Worm (Caenorhabditis elegans) whole organism, L4 larva: ENCODE measurements around the gene fipr-1.

Source experiments
- D1046.2 ChIP-seq: fragments of 200-800 bp; sonication (Bioruptor generic); IDR thresholded peaks from 2 replicates; pipeline ENCODE4 v1.3.6; 2022; ENCODE audit warnings: missing genetic modification characterization, missing compliant biosample characterization
- F26F4.8 ChIP-seq: fragments of 200-800 bp; sonication (Bioruptor generic); conservative IDR thresholded peaks from 2 replicates; pipeline ENCODE4 v1.3.6; 2022; ENCODE audit warnings: missing genetic modification characterization, missing compliant biosample characterization
- F44E2.7 ChIP-seq: fragments of 200-800 bp; sonication (Bioruptor generic); IDR thresholded peaks from 2 replicates; pipeline ENCODE4 v2.1.2; 2022; ENCODE audit warnings: missing genetic modification characterization, missing compliant biosample characterization
- ZK337.2 ChIP-seq: fragments of 200-800 bp; sonication (Bioruptor generic); IDR thresholded peaks from 2 replicates; pipeline ENCODE4 v1.3.6; 2022; ENCODE audit warnings: missing genetic modification reagents, missing genetic modification characterization, missing compliant biosample characterization
- ZK546.5 ChIP-seq, 2 experiments: sonication (generic microtip); optimal IDR thresholded peaks; 2 replicates each; lab custom pipeline; 2017; ENCODE audit warnings: missing biosample characterization in 2 of 2, missing genetic modification characterization in 2 of 2
- aha-1 ChIP-seq: fragments of 150-350 bp; peaks from one replicate; lab custom pipeline; 2014; ENCODE audit warnings: missing biosample characterization, missing genetic modification characterization
- ama-1 ChIP-seq: fragments of 150-350 bp; optimal IDR thresholded peaks from 2 replicates; lab custom pipeline; 2014; ENCODE audit warnings: inconsistent platforms, mixed read lengths
- ceh-28 ChIP-seq: fragments of 150-350 bp; optimal IDR thresholded peaks from 2 replicates; lab custom pipeline; 2014; ENCODE audit warnings: missing biosample characterization, missing genetic modification reagents, missing genetic modification characterization
- ceh-32 ChIP-seq: sonication (generic microtip); optimal IDR thresholded peaks from 2 replicates; lab custom pipeline; 2016; ENCODE audit warnings: mild to moderate bottlenecking, missing genetic modification characterization, missing compliant biosample characterization; ENCODE audit not compliant: poor library complexity
- ceh-44 ChIP-seq: fragments of 200-800 bp; sonication (Bioruptor generic); IDR thresholded peaks from 2 replicates; pipeline ENCODE4 v1.3.6; 2022; ENCODE audit warnings: missing genetic modification reagents, missing genetic modification characterization, missing compliant biosample characterization
- ceh-62 ChIP-seq: sonication (generic microtip); optimal IDR thresholded peaks from 2 replicates; lab custom pipeline; 2017; ENCODE audit warnings: missing biosample characterization, missing genetic modification characterization
- ces-1 ChIP-seq: fragments of 150-350 bp; sonication (generic microtip); optimal IDR thresholded peaks from 4 replicates; lab custom pipeline; 2014; ENCODE audit warnings: missing biosample characterization, missing genetic modification reagents, missing genetic modification characterization
- cey-2 ChIP-seq: sonication (generic microtip); optimal IDR thresholded peaks from 3 replicates; lab custom pipeline; 2017; ENCODE audit warnings: missing genetic modification characterization, mild to moderate bottlenecking, missing compliant biosample characterization, antibody characterized with exemption, borderline replicate concordance; ENCODE audit not compliant: insufficient read depth
- daf-16 ChIP-seq, 3 experiments: sonication (generic microtip); optimal IDR thresholded peaks; 2 replicates each; lab custom pipeline; 2016 to 2017; ENCODE audit warnings: missing genetic modification characterization in 3 of 3, missing genetic modification reagents in 3 of 3, mild to moderate bottlenecking in 2 of 3, missing compliant biosample characterization in 2 of 3, missing biosample characterization in 1 of 3, moderate library complexity in 1 of 3
- daf-19 ChIP-seq: fragments of 200-800 bp; sonication (Bioruptor generic); conservative IDR thresholded peaks from 2 replicates; pipeline ENCODE4 v1.3.6; 2022; ENCODE audit warnings: missing genetic modification characterization, missing compliant biosample characterization
- dmd-6 ChIP-seq: fragments of 200-800 bp; sonication (Bioruptor generic); IDR thresholded peaks from 2 replicates; pipeline ENCODE4 v1.3.6; 2022; ENCODE audit warnings: missing genetic modification reagents, missing genetic modification characterization, missing compliant biosample characterization
- dmd-8 ChIP-seq: fragments of 200-800 bp; sonication (Bioruptor generic); IDR thresholded peaks from 2 replicates; pipeline ENCODE4 v1.3.6; 2022; ENCODE audit warnings: missing genetic modification characterization, missing compliant biosample characterization
- dmd-9 ChIP-seq: fragments of 200-800 bp; sonication (Bioruptor generic); IDR thresholded peaks from 2 replicates; pipeline ENCODE4 v1.3.6; 2022; ENCODE audit warnings: missing genetic modification reagents, missing genetic modification characterization, missing compliant biosample characterization
- duxl-1 ChIP-seq: sonication (generic microtip); optimal IDR thresholded peaks from 2 replicates; lab custom pipeline; 2016; ENCODE audit warnings: mild to moderate bottlenecking, missing genetic modification characterization, moderate library complexity, missing compliant biosample characterization; ENCODE audit not compliant: poor library complexity
- hif-1 ChIP-seq, 2 experiments: sonication (generic microtip); optimal IDR thresholded peaks; 2 replicates each; lab custom pipeline; 2016 to 2017; ENCODE audit warnings: missing compliant biosample characterization in 2 of 2, missing genetic modification characterization in 2 of 2, missing genetic modification reagents in 2 of 2, missing genotype in 2 of 2, mild to moderate bottlenecking in 1 of 2
- hlh-30 ChIP-seq: sonication (generic microtip); optimal IDR thresholded peaks from 2 replicates; lab custom pipeline; 2017; ENCODE audit warnings: antibody characterized with exemption, mild to moderate bottlenecking, missing genetic modification characterization, missing compliant biosample characterization; ENCODE audit not compliant: insufficient read depth
- hmg-1.1 ChIP-seq: fragments of 200-800 bp; sonication (Bioruptor generic); IDR thresholded peaks from 2 replicates; pipeline ENCODE4 v1.3.6; 2022; ENCODE audit warnings: missing genetic modification reagents, missing genetic modification characterization, missing compliant biosample characterization
- lim-7 ChIP-seq: fragments of 200-800 bp; sonication (Bioruptor generic); IDR thresholded peaks from 2 replicates; pipeline ENCODE4 v1.3.6; 2022; ENCODE audit warnings: missing genetic modification characterization, missing compliant biosample characterization
- lin-1 ChIP-seq: fragments of 200-800 bp; sonication (Bioruptor generic); IDR thresholded peaks from 2 replicates; pipeline ENCODE4 v1.3.6; 2022; ENCODE audit warnings: missing genetic modification reagents, missing genetic modification characterization, missing compliant biosample characterization
- lir-3 ChIP-seq: sonication (generic microtip); optimal IDR thresholded peaks from 2 replicates; lab custom pipeline; 2016; ENCODE audit warnings: mild to moderate bottlenecking, missing genetic modification characterization, missing compliant biosample characterization
- lsy-2 ChIP-seq, 2 experiments: fragments of 150-350 bp in 1 of 2; sonication (generic microtip) in 1 of 2; optimal IDR thresholded peaks; 2 replicates each; lab custom pipeline; 2014 to 2017; ENCODE audit warnings: missing biosample characterization in 2 of 2, missing genetic modification characterization in 2 of 2
- madf-5 ChIP-seq, 2 experiments: fragments of 200-800 bp; sonication (Bioruptor generic); IDR thresholded peaks; 2 replicates each; pipeline ENCODE4 v1.3.6; 2022; ENCODE audit warnings: missing compliant biosample characterization in 2 of 2, missing genetic modification characterization in 2 of 2
- mdt-29 ChIP-seq: fragments of 200-800 bp; sonication (Bioruptor generic); IDR thresholded peaks from 2 replicates; pipeline ENCODE4 v1.3.6; 2022; ENCODE audit warnings: missing genetic modification reagents, missing genetic modification characterization, missing compliant biosample characterization
- mes-2 ChIP-seq: sonication (generic microtip); optimal IDR thresholded peaks from 2 replicates; lab custom pipeline; 2016; ENCODE audit warnings: missing genotype, mild to moderate bottlenecking, missing genetic modification characterization, missing compliant biosample characterization; ENCODE audit not compliant: poor library complexity, severe bottlenecking
- mxl-3 ChIP-seq: fragments of 200-800 bp; sonication (Bioruptor generic); optimal IDR thresholded peaks from 2 replicates; lab custom pipeline; 2018; ENCODE audit warnings: mild to moderate bottlenecking, missing genetic modification characterization, missing compliant biosample characterization
- nhr-102 ChIP-seq: sonication (generic microtip); optimal IDR thresholded peaks from 2 replicates; lab custom pipeline; 2016; ENCODE audit warnings: mild to moderate bottlenecking, missing genetic modification characterization, moderate library complexity, missing compliant biosample characterization
- nhr-111 ChIP-seq: fragments of 200-800 bp; sonication (Bioruptor generic); optimal IDR thresholded peaks from 2 replicates; lab custom pipeline; 2018; ENCODE audit warnings: mild to moderate bottlenecking, missing genetic modification characterization, missing compliant biosample characterization
- nhr-25 ChIP-seq: sonication (generic microtip); optimal IDR thresholded peaks from 2 replicates; lab custom pipeline; 2017; ENCODE audit warnings: missing genetic modification characterization, mild to moderate bottlenecking, missing compliant biosample characterization, antibody characterized with exemption, moderate library complexity, borderline replicate concordance; ENCODE audit not compliant: insufficient read depth
- nhr-28 ChIP-seq: fragments of 150-350 bp; optimal IDR thresholded peaks from 2 replicates; lab custom pipeline; 2014; ENCODE audit warnings: missing biosample characterization, missing genetic modification characterization
- nhr-76 ChIP-seq: fragments of 150-350 bp; optimal IDR thresholded peaks from 2 replicates; lab custom pipeline; 2014; ENCODE audit warnings: missing biosample characterization, missing genetic modification characterization
- php-3 ChIP-seq: fragments of 200-800 bp; sonication (Bioruptor generic); IDR thresholded peaks from 2 replicates; pipeline ENCODE4 v1.3.6; 2022; ENCODE audit warnings: missing genetic modification reagents, missing genetic modification characterization, missing compliant biosample characterization
- rbr-2 ChIP-seq: sonication (generic microtip); optimal IDR thresholded peaks from 2 replicates; lab custom pipeline; 2016; ENCODE audit warnings: missing genotype, missing genetic modification characterization, missing compliant biosample characterization
- spr-1 ChIP-seq: sonication (generic microtip); optimal IDR thresholded peaks from 2 replicates; lab custom pipeline; 2016; ENCODE audit warnings: mild to moderate bottlenecking, missing genetic modification characterization, missing compliant biosample characterization
- spr-3 ChIP-seq: fragments of 200-800 bp; sonication (Bioruptor generic); optimal IDR thresholded peaks from 2 replicates; lab custom pipeline; 2018; ENCODE audit warnings: mild to moderate bottlenecking, missing genetic modification characterization, missing compliant biosample characterization
- tag-97 ChIP-seq: fragments of 200-800 bp; sonication (Bioruptor generic); IDR thresholded peaks from 2 replicates; pipeline ENCODE4 v1.3.6; 2022; ENCODE audit warnings: missing genetic modification characterization, missing compliant biosample characterization
- unc-39 ChIP-seq: sonication (generic microtip); optimal IDR thresholded peaks from 2 replicates; lab custom pipeline; 2017; ENCODE audit warnings: missing biosample characterization, missing genetic modification characterization
- unc-62 ChIP-seq, 3 experiments: fragments of 150-350 bp in 1 of 3; sonication (generic microtip); optimal IDR thresholded peaks in 2 of 3; peaks in 1 of 3; 1 replicate in 1 of 3; 2 replicates in 2 of 3; lab custom pipeline; 2014 to 2017; ENCODE audit warnings: missing biosample characterization in 3 of 3, missing genetic modification characterization in 3 of 3, missing genetic modification reagents in 3 of 3, missing genotype in 1 of 3
- vab-7 ChIP-seq: fragments of 200-800 bp; sonication (Bioruptor generic); IDR thresholded peaks from 2 replicates; pipeline ENCODE4 v1.3.6; 2022; ENCODE audit warnings: missing genetic modification reagents, missing genetic modification characterization, missing compliant biosample characterization
- zag-1 ChIP-seq: fragments of 150-350 bp; optimal IDR thresholded peaks from 2 replicates; lab custom pipeline; 2014; ENCODE audit warnings: missing biosample characterization, missing genetic modification characterization
- zfp-3 ChIP-seq: fragments of 200-800 bp; sonication (Bioruptor generic); conservative IDR thresholded peaks from 2 replicates; pipeline ENCODE4 v1.3.6; 2022; ENCODE audit warnings: missing genetic modification reagents, missing genetic modification characterization, missing compliant biosample characterization
- ztf-7 ChIP-seq: fragments of 150-350 bp; optimal IDR thresholded peaks from 2 replicates; lab custom pipeline; 2014; ENCODE audit warnings: missing biosample characterization, missing genetic modification characterization

fipr-1 gene

ce11 chrV:12344845-12345244, 16.7 kb downstream of the fipr-1 start, which contains the start of gene F23H12.3:
Gene F23H12.3, plus strand, starts transcription at chrV:12345145.
- no peak for TF ChIP-seq ama-1
- no peak for TF ChIP-seq lsy-2 (tag; optimal IDR thresholded peaks at IDR 0.05; lab: Kevin White, UChicago)
- TF ChIP-seq dmd-6, result no peak
- no peak for TF ChIP-seq unc-62 (GFP tag; optimal IDR thresholded peaks at IDR 0.05 in 1 of 2; lab: Kevin White, UChicago)
- no peak for TF ChIP-seq unc-62 (tag; optimal IDR thresholded peaks at IDR 0.05; lab: Kevin White, UChicago)
- no peak for TF ChIP-seq ceh-44 (GFP tag; lab: Robert Waterston, UW)

- TF ChIP-seq dmd-8 (GFP tag; lab: Robert Waterston, UW) (no peak), aha-1 (peak; percentile 86), hlh-30 (tag; lab: Kevin White, UChicago) (peak; percentile 82), nhr-76 (tag; lab: Kevin White, UChicago) (peak; percentile 44), vab-7 (GFP tag; lab: Robert Waterston, UW) (0 out of 2 replicates have a peak, but pooled peaks have one; percentile 24), hmg-1.1 (peak; percentile 85), madf-5 (GFP tag; IDR thresholded peaks at IDR 0.05; lab: Robert Waterston, UW) (no peak), ZK546.5 (tag; optimal IDR thresholded peaks at IDR 0.05; lab: Kevin White, UChicago) (no peak), ztf-7 (tag; lab: Kevin White, UChicago) (peak; percentile 91), lsy-2 (tag; optimal IDR thresholded peaks at IDR 0.05; lab: Kevin White, UChicago) (peak; percentile 71 to 96), tag-97 (no peak), php-3 (peak; percentile 74; the same call in 1 of the 2 replicates), rbr-2 (tag; lab: Kevin White, UChicago) (peak; percentile 94), nhr-25 (tag; lab: Kevin White, UChicago) (peak; percentile 82), nhr-102 (peak; percentile 93), nhr-111 (no peak), zag-1 (tag; lab: Kevin White, UChicago) (no peak), nhr-28 (tag; lab: Kevin White, UChicago) (peak; percentile 69), zfp-3 (no peak; the same call in 1 of the 2 replicates), cey-2 (tag; lab: Kevin White, UChicago) (no peak), F44E2.7 (GFP tag; lab: Robert Waterston, UW) (no peak), hif-1 (tag; optimal IDR thresholded peaks at IDR 0.05; lab: Kevin White, UChicago) (peak; percentile 51 to 63), mdt-29 (GFP tag; lab: Robert Waterston, UW) (0 out of 2 replicates have a peak, but pooled peaks have one; percentile 14), F26F4.8 (GFP tag; lab: Robert Waterston, UW) (no peak), dmd-9 (GFP tag; lab: Robert Waterston, UW) (no peak), ces-1 (GFP tag; lab: Kevin White, UChicago) (no peak), daf-16 (GFP tag; optimal IDR thresholded peaks at IDR 0.05; lab: Kevin White, UChicago) (peak; percentile 46 to 79), daf-16 (tag; optimal IDR thresholded peaks at IDR 0.05; lab: Kevin White, UChicago) (no peak), daf-19 (peak; percentile 66), lim-7 (GFP tag; lab: Robert Waterston, UW) (no peak), duxl-1 (tag; lab: Kevin White, UChicago) (peak; percentile 84), spr-1 (tag; lab: Kevin White, UChicago) (peak; percentile 83), unc-39 (tag; lab: Kevin White, UChicago) (no peak), mes-2 (peak; percentile 95), ZK337.2 (no peak), ceh-32 (tag; lab: Kevin White, UChicago) (peak; percentile 55), spr-3 (GFP tag; lab: Kevin White, UChicago) (peak; percentile 56), D1046.2 (no peak), ceh-62 (tag; lab: Kevin White, UChicago) (no peak), lin-1 (GFP tag; lab: Robert Waterston, UW) (no peak; the same call in 1 of the 2 replicates), mxl-3 (GFP tag; lab: Kevin White, UChicago) (no peak), lir-3 (tag; lab: Kevin White, UChicago) (peak; percentile 16), ceh-28 (tag; lab: Kevin White, UChicago) (no peak), dmd-6 (no peak; the same call in none of the 2 replicates)
Measured at ce11 chrV:12343419-12343969, 18.1 kb downstream of the fipr-1 start, which contains the start of gene tomm-20. Gene tomm-20, minus strand, starts transcription at chrV:12343469.
